Fruit fly (Drosophila melanogaster) Kc167 (cell line): ENCODE data around the gene Or98b.

Source experiments
- Myc ChIP-seq: fragments of >200 bp; optimal IDR thresholded peaks from 2 replicates; lab custom pipeline; 2017; ENCODE audit warnings: missing external identifiers
- Sin3A ChIP-seq: fragments of >200 bp; optimal IDR thresholded peaks from 2 replicates; lab custom pipeline; 2018; ENCODE audit warnings: missing external identifiers
- h ChIP-seq: fragments of >200 bp; optimal IDR thresholded peaks from 3 replicates; lab custom pipeline; 2018; ENCODE audit warnings: missing external identifiers
- insv ChIP-seq: fragments of >200 bp; optimal IDR thresholded peaks from 3 replicates; lab custom pipeline; 2018; ENCODE audit warnings: missing external identifiers
- psq ChIP-seq: fragments of >200 bp; optimal IDR thresholded peaks from 2 replicates; lab custom pipeline; 2017; ENCODE audit warnings: missing external identifiers
- ttk ChIP-seq: sonication (Bioruptor generic); optimal IDR thresholded peaks from 2 replicates; lab custom pipeline; 2017; ENCODE audit warnings: missing external identifiers

The Or98b gene

dm6 chr3R:28351942-28352341, at the start of gene Or98b:
TSS of gene Or98b (plus strand) at chr3R:28352242.
- TF ChIP-seq Myc (lab: Kevin White, UChicago) (no peak), insv (lab: Kevin White, UChicago) (no peak), ttk (lab: Kevin White, UChicago) (no peak), psq (lab: Kevin White, UChicago) (no peak)

dm6 chr3R:28304505-28304904, 47.5 kb upstream of the Or98b start, which contains the start of gene CG12516:
TSS of gene CG12516 (minus strand) at chr3R:28304605.
- no peak for TF ChIP-seq Sin3A
- no peak for TF ChIP-seq insv (lab: Kevin White, UChicago)
- no peak for TF ChIP-seq ttk (lab: Kevin White, UChicago)
- no peak for TF ChIP-seq h (lab: Kevin White, UChicago)
- no peak for TF ChIP-seq psq (lab: Kevin White, UChicago)
- TF ChIP-seq Myc (lab: Kevin White, UChicago): no peak

- no peak for TF ChIP-seq Sin3A
- no peak for TF ChIP-seq Myc (lab: Kevin White, UChicago)
- TF ChIP-seq h (lab: Kevin White, UChicago): no peak
- TF ChIP-seq psq (lab: Kevin White, UChicago): no peak
- no peak for TF ChIP-seq insv (lab: Kevin White, UChicago)
- no peak for TF ChIP-seq ttk (lab: Kevin White, UChicago)
These were observed 46.1 kb upstream of the Or98b start for dm6 chr3R:28305959-28306358.

dm6 chr3R:28307926-28308746, 43.9 kb upstream of the Or98b start:
- TF ChIP-seq Sin3A: no peak
- TF ChIP-seq psq (lab: Kevin White, UChicago): no peak
- TF ChIP-seq insv (lab: Kevin White, UChicago): no peak
- no peak for TF ChIP-seq Myc (lab: Kevin White, UChicago)
- no peak for TF ChIP-seq ttk (lab: Kevin White, UChicago)
- TF ChIP-seq h (lab: Kevin White, UChicago): no peak

dm6 chr3R:28317151-28317844, 34.7 kb upstream of the Or98b start:
- no peak for TF ChIP-seq insv (lab: Kevin White, UChicago)

- TF ChIP-seq h (lab: Kevin White, UChicago) (no peak), psq (lab: Kevin White, UChicago) (no peak), insv (lab: Kevin White, UChicago) (no peak), ttk (lab: Kevin White, UChicago) (no peak), Myc (lab: Kevin White, UChicago) (no peak), Sin3A (no peak)
These were observed 28.2 kb upstream of the Or98b start for dm6 chr3R:28323718-28324350.

- TF ChIP-seq ttk (lab: Kevin White, UChicago): no peak
These were observed 27.2 kb upstream of the Or98b start for dm6 chr3R:28324834-28325233.

dm6 chr3R:28325415-28325814, 26.6 kb upstream of the Or98b start:
- TF ChIP-seq Myc (lab: Kevin White, UChicago) (no peak), insv (lab: Kevin White, UChicago) (no peak), psq (lab: Kevin White, UChicago) (no peak), ttk (lab: Kevin White, UChicago) (no peak), h (lab: Kevin White, UChicago) (no peak), Sin3A (no peak)

dm6 chr3R:28326150-28326965, 25.7 kb upstream of the Or98b start:
- TF ChIP-seq Myc (lab: Kevin White, UChicago): no peak
- no peak for TF ChIP-seq h (lab: Kevin White, UChicago)
- TF ChIP-seq ttk (lab: Kevin White, UChicago): no peak
- no peak for TF ChIP-seq insv (lab: Kevin White, UChicago)
- TF ChIP-seq psq (lab: Kevin White, UChicago): no peak

dm6 chr3R:28327132-28327531, 24.9 kb upstream of the Or98b start:
- TF ChIP-seq insv (lab: Kevin White, UChicago) (no peak), ttk (lab: Kevin White, UChicago) (no peak), Myc (lab: Kevin White, UChicago) (no peak)

- no peak for TF ChIP-seq psq (lab: Kevin White, UChicago)
These were observed 24.2 kb upstream of the Or98b start for dm6 chr3R:28327709-28328467.
